Fruit fly (Drosophila melanogaster): Measurements from ENCODE around the gene CG13926.

CG13926 gene

dm6 chr3L:1618116-1618727 is at the start of gene CG13926, which contains the start of the genes ABCB7 and CG33230:
TSS of gene CG13926 (minus strand) at chr3L:1618158.
TSS of gene ABCB7 (plus strand) at chr3L:1618414.
TSS of gene CG33230 (plus strand) at chr3L:1618414.
- no peak for TF ChIP-seq h (optimal IDR thresholded peaks at IDR 0.05)
- no peak for TF ChIP-seq ttk (optimal IDR thresholded peaks at IDR 0.05)
- TF ChIP-seq Myc (optimal IDR thresholded peaks at IDR 0.05) = no peak
- no peak for TF ChIP-seq Sin3A (optimal IDR thresholded peaks at IDR 0.05)
- TF ChIP-seq psq (optimal IDR thresholded peaks at IDR 0.05) = no peak
- no peak for TF ChIP-seq insv (optimal IDR thresholded peaks at IDR 0.05)

dm6 chr3L:1667423-1667822 is 49.5 kb upstream of the CG13926 start:
- TF ChIP-seq insv (optimal IDR thresholded peaks at IDR 0.05) = no peak
- peak; percentile 94 for TF ChIP-seq ttk (optimal IDR thresholded peaks at IDR 0.05)

- TF ChIP-seq ttk (optimal IDR thresholded peaks at IDR 0.05) (no peak), psq (optimal IDR thresholded peaks at IDR 0.05) (no peak), insv (optimal IDR thresholded peaks at IDR 0.05) (no peak), Sin3A (optimal IDR thresholded peaks at IDR 0.05) (no peak)
These were observed 47.6 kb upstream of the CG13926 start for dm6 chr3L:1665544-1665943.

dm6 chr3L:1664876-1665275 is 46.9 kb upstream of the CG13926 start, which contains the start of the genes Srrm234 and CG7974:
TSS of gene Srrm234 (minus strand) at chr3L:1665064.
TSS of gene CG7974 (plus strand) at chr3L:1665138.
- TF ChIP-seq psq (optimal IDR thresholded peaks at IDR 0.05) (no peak), insv (optimal IDR thresholded peaks at IDR 0.05) (no peak), Sin3A (optimal IDR thresholded peaks at IDR 0.05) (no peak), ttk (optimal IDR thresholded peaks at IDR 0.05) (no peak)

- TF ChIP-seq ttk (optimal IDR thresholded peaks at IDR 0.05) (peak; percentile 82), Myc (optimal IDR thresholded peaks at IDR 0.05) (no peak)
These were observed 46.2 kb upstream of the CG13926 start for dm6 chr3L:1664205-1664604.

dm6 chr3L:1663531-1663930 is 45.6 kb upstream of the CG13926 start:
- TF ChIP-seq insv (optimal IDR thresholded peaks at IDR 0.05) (no peak), ttk (optimal IDR thresholded peaks at IDR 0.05) (no peak), h (optimal IDR thresholded peaks at IDR 0.05) (no peak), Sin3A (optimal IDR thresholded peaks at IDR 0.05) (no peak), Myc (optimal IDR thresholded peaks at IDR 0.05) (no peak), psq (optimal IDR thresholded peaks at IDR 0.05) (no peak)

dm6 chr3L:1661738-1662370 is 43.9 kb upstream of the CG13926 start:
- no peak for TF ChIP-seq h (optimal IDR thresholded peaks at IDR 0.05)
- TF ChIP-seq insv (optimal IDR thresholded peaks at IDR 0.05) = no peak
- TF ChIP-seq Sin3A (optimal IDR thresholded peaks at IDR 0.05) = no peak

dm6 chr3L:1653752-1654151 is 35.8 kb upstream of the CG13926 start:
- TF ChIP-seq psq (optimal IDR thresholded peaks at IDR 0.05) (no peak), ttk (optimal IDR thresholded peaks at IDR 0.05) (no peak), Myc (optimal IDR thresholded peaks at IDR 0.05) (no peak), h (optimal IDR thresholded peaks at IDR 0.05) (no peak), insv (optimal IDR thresholded peaks at IDR 0.05) (no peak), Sin3A (optimal IDR thresholded peaks at IDR 0.05) (no peak)

dm6 chr3L:1652700-1653200 is 34.8 kb upstream of the CG13926 start, which contains the start of the genes CG7970 and Vta1:
TSS of gene CG7970 (plus strand) at chr3L:1652750.
TSS of gene Vta1 (minus strand) at chr3L:1652900.
- no peak for TF ChIP-seq h (optimal IDR thresholded peaks at IDR 0.05)
- TF ChIP-seq psq (optimal IDR thresholded peaks at IDR 0.05) = no peak
- TF ChIP-seq Myc (optimal IDR thresholded peaks at IDR 0.05) = no peak
- TF ChIP-seq Sin3A (optimal IDR thresholded peaks at IDR 0.05) = no peak
- TF ChIP-seq insv (optimal IDR thresholded peaks at IDR 0.05) = no peak
- no peak for TF ChIP-seq ttk (optimal IDR thresholded peaks at IDR 0.05)

dm6 chr3L:1649363-1649762 is 31.4 kb upstream of the CG13926 start:
- TF ChIP-seq Sin3A (optimal IDR thresholded peaks at IDR 0.05) = no peak
- no peak for TF ChIP-seq psq (optimal IDR thresholded peaks at IDR 0.05)
- no peak for TF ChIP-seq ttk (optimal IDR thresholded peaks at IDR 0.05)
- no peak for TF ChIP-seq h (optimal IDR thresholded peaks at IDR 0.05)
- TF ChIP-seq Myc (optimal IDR thresholded peaks at IDR 0.05) = no peak
- no peak for TF ChIP-seq insv (optimal IDR thresholded peaks at IDR 0.05)

dm6 chr3L:1648690-1649355 is 30.9 kb upstream of the CG13926 start, which contains the start of gene CG13920:
TSS of gene CG13920 (plus strand) at chr3L:1648944.
- no peak for TF ChIP-seq h (optimal IDR thresholded peaks at IDR 0.05)
- no peak for TF ChIP-seq psq (optimal IDR thresholded peaks at IDR 0.05)
- no peak for TF ChIP-seq ttk (optimal IDR thresholded peaks at IDR 0.05)
- no peak for TF ChIP-seq Myc (optimal IDR thresholded peaks at IDR 0.05)
- TF ChIP-seq Sin3A (optimal IDR thresholded peaks at IDR 0.05) = no peak
- no peak for TF ChIP-seq insv (optimal IDR thresholded peaks at IDR 0.05)

- TF ChIP-seq ttk (optimal IDR thresholded peaks at IDR 0.05) (no peak), h (optimal IDR thresholded peaks at IDR 0.05) (no peak), insv (optimal IDR thresholded peaks at IDR 0.05) (no peak), psq (optimal IDR thresholded peaks at IDR 0.05) (no peak), Sin3A (optimal IDR thresholded peaks at IDR 0.05) (no peak), Myc (optimal IDR thresholded peaks at IDR 0.05) (no peak)
These were observed 29.4 kb upstream of the CG13926 start, which contains the start of the genes CG17249 and Bro for dm6 chr3L:1647276-1647919. TSS of gene CG17249 (minus strand) at chr3L:1647464. TSS of gene Bro (plus strand) at chr3L:1647869.
